Worm (Caenorhabditis elegans) whole organism, young adult: ENCODE measurements around the gene F56C9.6.

Source experiments
- B0019.2 ChIP-seq: fragments of 200-800 bp; sonication (Bioruptor generic); conservative IDR thresholded peaks from 2 replicates; pipeline ENCODE4 v1.3.6; 2022; ENCODE audit warnings: missing genetic modification reagents, missing genetic modification characterization, missing compliant biosample characterization
- C06A6.2 ChIP-seq: fragments of 200-800 bp; sonication (Bioruptor generic); conservative IDR thresholded peaks from 2 replicates; pipeline ENCODE4 v1.3.6; 2022; ENCODE audit warnings: missing genetic modification characterization, missing compliant biosample characterization
- D2030.7 ChIP-seq: fragments of 200-800 bp; sonication (Bioruptor generic); IDR thresholded peaks from 2 replicates; pipeline ENCODE4 v1.3.6; 2022; ENCODE audit warnings: missing genetic modification reagents, missing genetic modification characterization, missing compliant biosample characterization
- F10E7.11 ChIP-seq: sonication (generic microtip); optimal IDR thresholded peaks from 2 replicates; lab custom pipeline; 2017; ENCODE audit warnings: mild to moderate bottlenecking, missing genetic modification characterization, moderate library complexity, missing compliant biosample characterization
- F57A8.1 ChIP-seq: fragments of 200-800 bp; sonication (Bioruptor generic); optimal IDR thresholded peaks from 2 replicates; lab custom pipeline; 2018; ENCODE audit warnings: mild to moderate bottlenecking, missing genetic modification characterization, moderate library complexity, missing compliant biosample characterization
- K11D2.4 ChIP-seq: fragments of 200-800 bp; sonication (Bioruptor generic); IDR thresholded peaks from 2 replicates; pipeline ENCODE4 v1.3.6; 2022; ENCODE audit warnings: missing genetic modification reagents, missing genetic modification characterization, missing compliant biosample characterization
- T26A5.8 ChIP-seq: sonication (generic microtip); optimal IDR thresholded peaks from 2 replicates; lab custom pipeline; 2016; ENCODE audit warnings: missing genetic modification characterization, missing compliant biosample characterization
- Y53F4B.3 ChIP-seq: fragments of 200-800 bp; sonication (Bioruptor generic); IDR thresholded peaks from 2 replicates; pipeline ENCODE4 v1.3.6; 2022; ENCODE audit warnings: missing genetic modification reagents, missing genetic modification characterization, missing compliant biosample characterization
- Y56A3A.18 ChIP-seq: fragments of 200-800 bp; sonication (Bioruptor generic); IDR thresholded peaks from 2 replicates; pipeline ENCODE4 v1.3.6; 2022; ENCODE audit warnings: missing genetic modification reagents, missing genetic modification characterization, missing compliant biosample characterization
- Y79H2A.3 ChIP-seq: fragments of 200-800 bp; sonication (Bioruptor generic); conservative IDR thresholded peaks from 2 replicates; pipeline ENCODE4 v1.3.6; 2022; ENCODE audit warnings: missing genetic modification reagents, missing genetic modification characterization, missing compliant biosample characterization
- Y95B8A.8 ChIP-seq: fragments of 200-800 bp; sonication (Bioruptor generic); IDR thresholded peaks from 2 replicates; pipeline ENCODE4 v1.3.6; 2022; ENCODE audit warnings: missing genetic modification reagents, missing genetic modification characterization, missing compliant biosample characterization
- akir-1 ChIP-seq: fragments of 200-800 bp; sonication (Bioruptor generic); optimal IDR thresholded peaks from 2 replicates; lab custom pipeline; 2018; ENCODE audit warnings: mild to moderate bottlenecking, missing genetic modification characterization, moderate library complexity, missing compliant biosample characterization
- ama-1 ChIP-seq, 3 experiments: fragments of 150-350 bp in 1 of 3; sonication (generic microtip) in 2 of 3; optimal IDR thresholded peaks; 2 replicates each; lab custom pipeline; 2014 to 2018; ENCODE audit warnings: missing biosample characterization in 2 of 3, missing genetic modification characterization in 2 of 3, missing genetic modification reagents in 2 of 3
- athp-1 ChIP-seq: sonication (generic microtip); optimal IDR thresholded peaks from 2 replicates; lab custom pipeline; 2017; ENCODE audit warnings: mild to moderate bottlenecking, missing genetic modification characterization, missing compliant biosample characterization
- attf-5 ChIP-seq: fragments of 200-800 bp; sonication (Bioruptor generic); optimal IDR thresholded peaks from 2 replicates; lab custom pipeline; 2018; ENCODE audit warnings: mild to moderate bottlenecking, missing genetic modification characterization, missing compliant biosample characterization
- bed-1 ChIP-seq: fragments of 200-800 bp; sonication (Bioruptor generic); IDR thresholded peaks from 2 replicates; pipeline ENCODE4 v1.3.6; 2022; ENCODE audit warnings: missing genetic modification reagents, missing genetic modification characterization, missing compliant biosample characterization
- ccch-3 ChIP-seq: fragments of 200-800 bp; sonication (Bioruptor generic); optimal IDR thresholded peaks from 2 replicates; lab custom pipeline; 2018; ENCODE audit warnings: mild to moderate bottlenecking, missing genetic modification characterization, missing compliant biosample characterization
- cebp-2 ChIP-seq: fragments of 200-800 bp; sonication (Bioruptor generic); IDR thresholded peaks from 2 replicates; pipeline ENCODE4 v1.3.6; 2022; ENCODE audit warnings: missing genetic modification characterization, missing compliant biosample characterization
- ceh-79 ChIP-seq: sonication (generic microtip); optimal IDR thresholded peaks from 2 replicates; lab custom pipeline; 2017; ENCODE audit warnings: mild to moderate bottlenecking, missing genetic modification characterization, missing compliant biosample characterization
- chd-7 ChIP-seq: sonication (generic microtip); optimal IDR thresholded peaks from 2 replicates; lab custom pipeline; 2016; ENCODE audit warnings: mild to moderate bottlenecking, missing genetic modification characterization, moderate library complexity, missing compliant biosample characterization
- dox-1 ChIP-seq: fragments of 200-800 bp; sonication (Bioruptor generic); IDR thresholded peaks from 2 replicates; pipeline ENCODE4 v1.3.6; 2022; ENCODE audit warnings: missing genetic modification reagents, missing genetic modification characterization, missing compliant biosample characterization
- efl-1 ChIP-seq: fragments of 150-350 bp; optimal IDR thresholded peaks from 2 replicates; lab custom pipeline; 2014; ENCODE audit warnings: missing biosample characterization, missing genetic modification reagents, missing genetic modification characterization
- egrh-3 ChIP-seq: fragments of 200-800 bp; sonication (Bioruptor generic); IDR thresholded peaks from 2 replicates; pipeline ENCODE4 v1.3.6; 2022; ENCODE audit warnings: missing genetic modification reagents, missing genetic modification characterization, missing compliant biosample characterization
- gei-17 ChIP-seq: fragments of 200-800 bp; sonication (Bioruptor generic); optimal IDR thresholded peaks from 2 replicates; lab custom pipeline; 2018; ENCODE audit warnings: mild to moderate bottlenecking, missing genetic modification characterization, missing compliant biosample characterization
- lag-1 ChIP-seq: fragments of 200-800 bp; sonication (Bioruptor generic); IDR thresholded peaks from 2 replicates; pipeline ENCODE4 v1.3.6; 2022; ENCODE audit warnings: missing genetic modification reagents, missing genetic modification characterization, missing compliant biosample characterization
- lin-35 ChIP-seq, 3 experiments: fragments of 150-350 bp in 2 of 3; sonication (generic microtip) in 1 of 3; optimal IDR thresholded peaks; 2 replicates each; lab custom pipeline; 2014 to 2018; ENCODE audit warnings: missing biosample characterization in 3 of 3, missing genetic modification characterization in 3 of 3, missing genetic modification reagents in 3 of 3
- lin-40 ChIP-seq: sonication (generic microtip); optimal IDR thresholded peaks from 2 replicates; lab custom pipeline; 2016; ENCODE audit warnings: missing genetic modification characterization, mild to moderate bottlenecking, missing compliant biosample characterization, missing genotype, missing genetic modification reagents
- lir-1 ChIP-seq: fragments of 200-800 bp; sonication (Bioruptor generic); conservative IDR thresholded peaks from 2 replicates; pipeline ENCODE4 v1.3.6; 2022; ENCODE audit warnings: missing genetic modification reagents, missing genetic modification characterization, missing compliant biosample characterization
- madf-3 ChIP-seq: fragments of 200-800 bp; sonication (Bioruptor generic); IDR thresholded peaks from 2 replicates; pipeline ENCODE4 v1.3.6; 2022; ENCODE audit warnings: missing genetic modification reagents, missing genetic modification characterization, missing compliant biosample characterization
- madf-6 ChIP-seq: fragments of 200-800 bp; sonication (Bioruptor generic); IDR thresholded peaks from 2 replicates; pipeline ENCODE4 v1.3.6; 2022; ENCODE audit warnings: missing genetic modification reagents, missing genetic modification characterization, missing compliant biosample characterization
- madf-8 ChIP-seq: fragments of 200-800 bp; sonication (Bioruptor generic); conservative IDR thresholded peaks from 2 replicates; pipeline ENCODE4 v1.3.6; 2022; ENCODE audit warnings: missing genetic modification reagents, missing genetic modification characterization, missing compliant biosample characterization
- mel-28 ChIP-seq: sonication (generic microtip); optimal IDR thresholded peaks from 2 replicates; lab custom pipeline; 2016; ENCODE audit warnings: borderline replicate concordance, mild to moderate bottlenecking, missing genetic modification characterization, missing compliant biosample characterization
- mes-4 ChIP-seq: sonication (generic microtip); optimal IDR thresholded peaks from 2 replicates; lab custom pipeline; 2016; ENCODE audit warnings: missing genotype, missing genetic modification characterization, missing compliant biosample characterization
- nfya-2 ChIP-seq: fragments of 200-800 bp; sonication (Bioruptor generic); IDR thresholded peaks from 2 replicates; pipeline ENCODE4 v1.3.6; 2022; ENCODE audit warnings: missing genetic modification reagents, missing genetic modification characterization, missing compliant biosample characterization
- nfyb-1 ChIP-seq: fragments of 200-800 bp; sonication (Bioruptor generic); IDR thresholded peaks from 2 replicates; pipeline ENCODE4 v1.3.6; 2022; ENCODE audit warnings: missing genetic modification reagents, missing genetic modification characterization, missing compliant biosample characterization
- nhr-120 ChIP-seq: fragments of 200-800 bp; sonication (Bioruptor generic); IDR thresholded peaks from 2 replicates; pipeline ENCODE4 v1.3.6; 2022; ENCODE audit warnings: missing genetic modification characterization, missing compliant biosample characterization
- nhr-27 ChIP-seq: fragments of 200-800 bp; sonication (Bioruptor generic); optimal IDR thresholded peaks from 2 replicates; lab custom pipeline; 2018; ENCODE audit warnings: mild to moderate bottlenecking, missing genetic modification characterization, moderate library complexity, missing compliant biosample characterization
- nhr-90 ChIP-seq: sonication (generic microtip); optimal IDR thresholded peaks from 2 replicates; lab custom pipeline; 2016; ENCODE audit warnings: missing genotype, mild to moderate bottlenecking, missing genetic modification characterization, missing compliant biosample characterization
- pbrm-1 ChIP-seq: fragments of 200-800 bp; sonication (Bioruptor generic); IDR thresholded peaks from 2 replicates; pipeline ENCODE4 v1.3.6; 2022; ENCODE audit warnings: missing genetic modification reagents, missing genetic modification characterization, missing compliant biosample characterization
- rcor-1 ChIP-seq: fragments of 200-800 bp; sonication (Bioruptor generic); IDR thresholded peaks from 2 replicates; pipeline ENCODE4 v1.3.6; 2022; ENCODE audit warnings: missing genetic modification reagents, missing genetic modification characterization, missing compliant biosample characterization
- snpc-1.3 ChIP-seq: sonication (generic microtip); optimal IDR thresholded peaks from 2 replicates; lab custom pipeline; 2017; ENCODE audit warnings: missing genetic modification characterization, mild to moderate bottlenecking, missing compliant biosample characterization, antibody characterized with exemption, moderate library complexity, missing genotype, missing genetic modification reagents; ENCODE audit not compliant: insufficient read depth
- tbp1 ChIP-seq: fragments of 200-800 bp; sonication (Bioruptor generic); optimal IDR thresholded peaks from 2 replicates; lab custom pipeline; 2018; ENCODE audit warnings: mild to moderate bottlenecking, missing genetic modification characterization, missing compliant biosample characterization
- tbx-9 ChIP-seq: sonication (generic microtip); optimal IDR thresholded peaks from 2 replicates; lab custom pipeline; 2016; ENCODE audit warnings: borderline replicate concordance, missing genetic modification characterization, inconsistent platforms, missing compliant biosample characterization
- xnd-1 ChIP-seq: sonication (generic microtip); optimal IDR thresholded peaks from 2 replicates; lab custom pipeline; 2016; ENCODE audit warnings: missing genotype, missing genetic modification reagents, missing genetic modification characterization, missing compliant biosample characterization
- zim-3 ChIP-seq: sonication (generic microtip); optimal IDR thresholded peaks from 2 replicates; lab custom pipeline; 2017; ENCODE audit warnings: mild to moderate bottlenecking, missing genetic modification characterization, moderate library complexity, missing compliant biosample characterization
- ztf-18 ChIP-seq: sonication (generic microtip); optimal IDR thresholded peaks from 2 replicates; lab custom pipeline; 2016; ENCODE audit warnings: missing genotype, mild to moderate bottlenecking, missing genetic modification characterization, missing compliant biosample characterization
- ztf-26 ChIP-seq: sonication (generic microtip); optimal IDR thresholded peaks from 2 replicates; lab custom pipeline; 2017; ENCODE audit warnings: missing genetic modification characterization, missing compliant biosample characterization
- ztf-3 ChIP-seq: fragments of 200-800 bp; sonication (Bioruptor generic); optimal IDR thresholded peaks from 2 replicates; lab custom pipeline; 2018; ENCODE audit warnings: mild to moderate bottlenecking, missing genetic modification characterization, missing compliant biosample characterization
- ztf-6 ChIP-seq: fragments of 200-800 bp; sonication (Bioruptor generic); IDR thresholded peaks from 2 replicates; pipeline ENCODE4 v1.3.6; 2022; ENCODE audit warnings: missing genetic modification reagents, missing genetic modification characterization, missing compliant biosample characterization

F56C9.6 gene

DNA sequence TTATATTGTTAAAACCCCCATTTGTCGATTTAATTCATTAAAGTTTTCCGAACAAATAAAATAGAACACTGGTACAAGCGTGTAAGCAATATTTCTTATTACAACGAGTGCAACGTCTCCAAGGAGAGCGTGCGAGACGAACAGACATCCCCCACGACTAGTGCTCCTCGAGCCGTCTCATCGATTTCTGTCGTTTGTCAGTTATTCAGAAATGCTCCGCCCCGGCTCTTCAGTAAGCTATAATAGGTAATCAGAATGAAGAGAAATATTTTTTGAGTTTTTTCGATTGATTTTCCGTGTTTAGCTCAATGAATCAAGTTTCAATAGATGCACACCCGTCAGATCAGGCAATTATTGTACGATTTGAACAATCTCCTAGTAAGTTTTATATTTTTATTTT lies 28.1 kb upstream of the F56C9.6 start, which contains the start of gene kap-1 (continued):
- TF ChIP-seq B0019.2 (GFP tag; lab: Robert Waterston, UW), result no peak
- peak; percentile 72 for TF ChIP-seq chd-7 (tag; lab: Kevin White, UChicago)
- peak; percentile 26 for TF ChIP-seq gei-17
- TF ChIP-seq efl-1, result no peak
- TF ChIP-seq tbp1 (GFP tag; lab: Kevin White, UChicago), result peak; percentile 32
- TF ChIP-seq lin-35 (GFP tag; optimal IDR thresholded peaks at IDR 0.05; lab: Kevin White, UChicago), result peak in 1 of 3 experiments; percentile 42
- no peak for TF ChIP-seq rcor-1 (GFP tag; lab: Robert Waterston, UW)
- TF ChIP-seq Y53F4B.3 (GFP tag; lab: Robert Waterston, UW), result no peak
- TF ChIP-seq dox-1 (GFP tag; lab: Robert Waterston, UW), result 0 out of 2 replicates have a peak, but pooled peaks have one; percentile 25
- TF ChIP-seq pbrm-1 (GFP tag; lab: Robert Waterston, UW), result no peak
- no peak for TF ChIP-seq C06A6.2 (GFP tag; lab: Robert Waterston, UW)
- no peak; the same call in 1 of the 2 replicates for TF ChIP-seq madf-8 (GFP tag; lab: Robert Waterston, UW)
- TF ChIP-seq lag-1, result no peak
- no peak for TF ChIP-seq akir-1 (GFP tag; lab: Kevin White, UChicago)
- TF ChIP-seq ztf-3 (GFP tag; lab: Kevin White, UChicago), result peak; percentile 5
- peak; percentile 89; the same call in 1 of the 2 replicates for TF ChIP-seq Y56A3A.18
- peak; percentile 15 for TF ChIP-seq nhr-90 (tag; lab: Kevin White, UChicago)
- TF ChIP-seq Y79H2A.3 (GFP tag; lab: Robert Waterston, UW), result no peak
- peak; percentile 20 for TF ChIP-seq T26A5.8
- TF ChIP-seq lir-1 (GFP tag; lab: Robert Waterston, UW), result no peak
- 0 out of 2 replicates have a peak, but pooled peaks have one; percentile 12 for TF ChIP-seq nhr-120 (GFP tag; lab: Robert Waterston, UW)
- peak; percentile 7 for TF ChIP-seq snpc-1.3
- TF ChIP-seq ztf-6 (GFP tag; lab: Robert Waterston, UW), result no peak
- TF ChIP-seq K11D2.4, result 0 out of 2 replicates have a peak, but pooled peaks have one; percentile 9
- TF ChIP-seq nhr-27, result no peak
- no peak for TF ChIP-seq ztf-26 (tag; lab: Kevin White, UChicago)
- peak; percentile 21 for TF ChIP-seq ceh-79 (tag; lab: Kevin White, UChicago)
- peak; percentile 2; the same call in 1 of the 2 replicates for TF ChIP-seq cebp-2 (GFP tag; lab: Robert Waterston, UW)
- TF ChIP-seq mes-4 (tag; lab: Kevin White, UChicago), result peak; percentile 34
- TF ChIP-seq D2030.7, result no peak
- peak; percentile 62 for TF ChIP-seq athp-1 (tag; lab: Kevin White, UChicago)
- no peak for TF ChIP-seq ccch-3 (GFP tag; lab: Kevin White, UChicago)
- no peak for TF ChIP-seq bed-1
- TF ChIP-seq nfya-2 (GFP tag; lab: Robert Waterston, UW), result no peak
- TF ChIP-seq ama-1 (optimal IDR thresholded peaks at IDR 0.05; lab: Kevin White, UChicago), result peak; percentile 78
- TF ChIP-seq ama-1 (GFP tag; optimal IDR thresholded peaks at IDR 0.05; lab: Kevin White, UChicago), result peak in 1 of 2 experiments; percentile 78
- no peak for TF ChIP-seq F10E7.11 (tag; lab: Kevin White, UChicago)
- TF ChIP-seq xnd-1 (tag; lab: Kevin White, UChicago), result no peak
- TF ChIP-seq F57A8.1 (GFP tag; lab: Kevin White, UChicago), result no peak
- TF ChIP-seq madf-6 (GFP tag; lab: Robert Waterston, UW), result peak; percentile 3; the same call in 1 of the 2 replicates
- TF ChIP-seq ztf-18 (tag; lab: Kevin White, UChicago), result no peak
- peak; percentile 44; the same call in 1 of the 2 replicates for TF ChIP-seq nfyb-1
- no peak for TF ChIP-seq lin-40 (tag; lab: Kevin White, UChicago)
- TF ChIP-seq attf-5 (GFP tag; lab: Kevin White, UChicago), result no peak
- TF ChIP-seq zim-3 (tag; lab: Kevin White, UChicago), result no peak
- TF ChIP-seq tbx-9, result no peak
- TF ChIP-seq Y95B8A.8, result no peak
- TF ChIP-seq mel-28 (tag; lab: Kevin White, UChicago), result no peak
- TF ChIP-seq madf-3, result no peak
- TF ChIP-seq egrh-3, result no peak
